Worm (Caenorhabditis elegans): Measurements from ENCODE around the gene cpn-2.

DNA sequence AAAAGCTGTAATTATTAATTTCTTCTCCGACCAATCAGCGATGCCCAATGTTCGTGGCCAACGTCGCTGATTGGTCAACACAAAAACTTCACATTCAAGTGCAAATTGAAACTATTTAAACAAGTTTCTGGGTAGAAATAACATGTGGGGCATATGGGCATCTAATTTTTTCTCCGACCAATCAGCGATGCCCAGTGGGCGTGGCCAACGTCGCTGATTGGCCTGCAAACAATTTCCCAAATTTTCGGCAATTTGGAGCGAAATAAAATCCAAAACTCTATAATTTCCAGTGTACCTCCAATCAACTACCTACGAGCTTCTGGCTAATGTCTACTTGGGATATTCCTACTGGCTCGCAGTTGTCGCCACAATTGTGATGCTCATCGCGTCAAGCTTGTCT lies 3.7 kb downstream of the cpn-2 start:
- TF ChIP-seq ama-1 (optimal IDR thresholded peaks at IDR 0.05) (no peak), hmbx-1 (tag; optimal IDR thresholded peaks at IDR 0.05) (no peak), aly-1 (tag; optimal IDR thresholded peaks at IDR 0.05) (no peak), flt-1 (GFP tag; IDR thresholded peaks at IDR 0.05) (no peak), B0310.2 (tag; optimal IDR thresholded peaks at IDR 0.05) (no peak)
